Worm (Caenorhabditis elegans): ENCODE results near the gene T04C9.1.

The T04C9.1 gene

DNA sequence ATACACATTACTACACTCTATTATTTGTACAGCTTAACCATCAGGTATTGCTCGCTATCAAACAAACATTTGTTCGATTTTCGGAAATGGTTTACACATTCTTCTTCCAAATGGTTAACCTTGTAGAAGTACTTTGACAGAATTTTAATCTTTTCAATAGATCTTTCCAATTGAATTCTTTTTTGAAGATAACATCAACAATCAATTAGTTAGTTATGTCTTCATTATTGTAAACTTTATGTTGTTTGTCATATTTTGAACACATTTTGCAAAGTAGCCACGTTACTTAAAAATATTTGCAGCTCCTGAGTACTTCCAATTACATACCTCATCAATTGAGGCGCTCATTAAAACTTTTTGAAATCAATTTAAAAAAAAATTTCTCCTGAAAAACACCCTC is 27.6 kb upstream of the T04C9.1 start:
- TF ChIP-seq unc-130 (GFP tag; optimal IDR thresholded peaks at IDR 0.05) (no peak), unc-62 (GFP tag; optimal IDR thresholded peaks at IDR 0.05 in 1 of 2) (peak in 1 of 2 experiments; percentile 10), unc-62 (tag; optimal IDR thresholded peaks at IDR 0.05) (no peak)

DNA sequence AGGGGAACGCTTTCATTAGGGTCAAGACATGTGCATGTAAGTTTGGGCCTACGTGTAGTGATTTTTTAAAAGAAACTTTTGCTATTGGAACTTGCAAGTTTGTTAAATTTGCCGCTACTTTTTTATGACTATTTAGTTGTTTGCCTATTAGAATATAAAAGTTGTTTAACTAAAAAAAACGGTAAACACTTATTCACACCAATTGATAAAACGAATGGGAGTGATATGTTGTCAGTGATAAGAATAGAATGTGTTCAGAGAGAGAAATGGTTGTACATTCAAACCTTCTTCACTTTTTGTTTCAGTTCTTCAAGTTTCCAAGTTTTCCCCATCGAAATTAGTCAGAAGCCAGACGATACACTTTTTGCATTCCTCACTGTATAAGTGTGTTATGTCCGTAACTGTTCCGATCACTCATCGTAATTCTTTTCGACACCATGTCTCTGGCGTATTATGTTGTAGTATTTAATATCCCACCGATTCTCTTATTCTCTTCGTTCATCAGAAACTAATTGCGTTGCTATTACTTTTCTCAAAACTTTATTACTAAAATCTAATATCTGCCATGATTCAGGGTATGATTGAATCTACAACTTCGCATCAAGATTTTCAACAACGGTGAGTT is 27.1 kb upstream of the T04C9.1 start, which contains the start of gene dct-6:
dct-6 (plus strand) TSS at position 575 of the 625 bp plus-strand sequence.
- TF ChIP-seq unc-62 (GFP tag; optimal IDR thresholded peaks at IDR 0.05 in 1 of 2) (peak in 1 of 2 experiments; percentile 51), unc-62 (tag; optimal IDR thresholded peaks at IDR 0.05) (no peak), nhr-28 (tag; optimal IDR thresholded peaks at IDR 0.05) (peak; percentile 61), zip-11 (GFP tag; IDR thresholded peaks at IDR 0.05) (no peak), dmd-6 (GFP tag; IDR thresholded peaks at IDR 0.05) (peak; percentile 23; the same call in 1 of the 2 replicates), daf-16 (GFP tag; optimal IDR thresholded peaks at IDR 0.05) (no peak), daf-16 (tag; optimal IDR thresholded peaks at IDR 0.05) (peak; percentile 96), zag-1 (tag; optimal IDR thresholded peaks at IDR 0.05) (no peak), pqm-1 (tag; optimal IDR thresholded peaks at IDR 0.05) (peak; percentile 79), dve-1 (tag; optimal IDR thresholded peaks at IDR 0.05; ENCODE audit: insufficient read depth) (peak; percentile 4), hlh-11 (tag; optimal IDR thresholded peaks at IDR 0.05) (peak; percentile 16), egl-43 (GFP tag; IDR thresholded peaks at IDR 0.05) (no peak)

DNA sequence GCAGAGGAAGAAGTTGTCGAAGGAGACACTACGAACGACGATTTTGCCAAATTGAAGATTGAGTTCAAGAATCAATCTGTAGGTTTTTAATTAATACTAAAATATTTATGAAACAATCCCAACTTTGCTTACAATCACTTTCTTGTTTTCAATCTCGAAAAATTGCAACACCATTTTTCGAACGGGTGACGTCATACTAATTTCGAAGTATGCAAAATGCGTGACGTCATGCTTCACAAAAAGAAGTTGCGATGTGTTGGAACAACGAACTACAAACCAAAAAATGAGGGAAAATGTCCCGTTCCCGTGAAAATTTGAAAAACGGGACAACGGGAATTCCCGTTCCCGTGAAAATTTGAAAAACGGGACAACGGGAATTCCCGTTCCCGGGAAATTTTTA is 25.4 kb upstream of the T04C9.1 start:
- TF ChIP-seq F26F4.8 (GFP tag; conservative IDR thresholded peaks at IDR 0.05) (no peak), pha-4 (GFP tag; IDR thresholded peaks at IDR 0.05) (no peak), pha-4 (tag; optimal IDR thresholded peaks at IDR 0.05) (no peak), unc-39 (tag; optimal IDR thresholded peaks at IDR 0.05) (no peak), lin-1 (GFP tag; IDR thresholded peaks at IDR 0.05) (no peak), lir-3 (tag; optimal IDR thresholded peaks at IDR 0.05) (no peak), egl-43 (GFP tag; IDR thresholded peaks at IDR 0.05) (no peak), ces-1 (GFP tag; optimal IDR thresholded peaks at IDR 0.05) (no peak), ceh-32 (tag; optimal IDR thresholded peaks at IDR 0.05; ENCODE audit: poor library complexity) (no peak), snpc-4 (tag; optimal IDR thresholded peaks at IDR 0.05) (no peak), lin-39 (tag; optimal IDR thresholded peaks at IDR 0.05) (no peak), lin-13 (GFP tag; optimal IDR thresholded peaks at IDR 0.05) (no peak), nhr-10 (tag; optimal IDR thresholded peaks at IDR 0.05) (no peak), jun-1 (tag; optimal IDR thresholded peaks at IDR 0.05) (no peak), aha-1 (tag) (no peak), nhr-25 (tag; optimal IDR thresholded peaks at IDR 0.05; ENCODE audit: borderline replicate concordance, insufficient read depth) (no peak), mxl-3 (GFP tag; optimal IDR thresholded peaks at IDR 0.05) (no peak)

DNA sequence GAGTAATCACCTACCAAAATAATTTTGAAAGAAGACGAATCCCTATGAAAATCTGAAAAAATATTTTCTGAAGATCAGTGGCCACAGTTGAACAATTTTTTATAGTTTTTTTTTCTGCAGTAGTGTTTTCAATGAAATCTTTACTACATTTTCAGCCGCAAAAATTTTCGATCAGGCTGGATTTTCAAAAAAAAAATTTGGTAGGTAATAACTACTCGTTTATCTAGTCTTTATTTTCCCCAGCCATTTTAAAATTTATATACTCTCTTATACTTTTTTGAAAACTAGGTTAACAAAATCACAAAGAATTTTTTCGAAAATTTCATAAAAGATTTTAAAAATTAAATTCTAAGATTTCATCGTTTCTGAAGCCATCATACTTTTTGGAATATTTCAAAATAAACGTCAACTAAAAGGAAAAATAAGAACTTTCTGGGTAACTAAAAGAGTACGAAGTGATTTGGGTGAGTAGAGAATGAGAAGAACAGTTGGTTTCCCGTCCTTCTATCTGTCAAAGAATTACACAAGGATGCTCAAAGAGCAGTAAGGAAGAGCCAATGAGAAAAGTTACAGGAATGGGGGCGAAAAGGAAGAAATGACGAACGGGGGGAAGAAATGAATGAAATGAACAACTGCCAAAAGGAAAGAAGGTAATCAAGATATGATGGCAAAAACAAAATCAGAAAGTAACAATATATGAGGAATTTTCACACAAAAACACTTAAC is 17.8 kb upstream of the T04C9.1 start, which contains the start of gene mlp-1:
mlp-1 (minus strand) TSS at position 51 of the 726 bp plus-strand sequence.
- TF ChIP-seq arid-1 (GFP tag; conservative IDR thresholded peaks at IDR 0.05) (no peak), php-3 (GFP tag; IDR thresholded peaks at IDR 0.05) (no peak)

DNA sequence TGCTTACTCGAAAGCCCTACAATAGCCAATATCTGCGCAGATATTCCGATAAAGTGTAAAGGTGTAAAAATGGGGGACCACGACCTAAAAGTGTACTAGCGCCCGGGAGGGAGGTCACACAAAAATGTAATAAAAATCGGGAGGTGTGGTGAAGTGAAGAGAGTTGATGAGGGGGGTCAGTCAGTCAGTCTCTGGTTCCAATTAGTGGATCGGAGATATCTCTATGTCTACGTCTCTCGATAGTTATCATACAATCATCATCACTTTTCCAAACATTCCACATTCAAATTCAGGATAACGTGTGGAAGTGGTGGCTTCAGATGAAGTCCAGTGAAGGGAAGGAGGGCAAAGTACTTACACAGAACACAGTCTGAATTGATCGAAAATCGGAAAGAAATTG is 17.0 kb upstream of the T04C9.1 start:
- TF ChIP-seq ztf-7 (tag; optimal IDR thresholded peaks at IDR 0.05) (no peak), lir-3 (tag; optimal IDR thresholded peaks at IDR 0.05) (no peak), nhr-48 (tag; optimal IDR thresholded peaks at IDR 0.05) (no peak), pha-4 (GFP tag; IDR thresholded peaks at IDR 0.05) (no peak), pha-4 (tag; optimal IDR thresholded peaks at IDR 0.05) (no peak), ceh-82 (tag; optimal IDR thresholded peaks at IDR 0.05) (no peak), nhr-10 (tag; optimal IDR thresholded peaks at IDR 0.05) (no peak), nhr-41 (GFP tag; IDR thresholded peaks at IDR 0.05) (no peak), cey-2 (tag; optimal IDR thresholded peaks at IDR 0.05; ENCODE audit: borderline replicate concordance, insufficient read depth) (no peak), daf-16 (GFP tag; optimal IDR thresholded peaks at IDR 0.05) (no peak), daf-16 (tag; optimal IDR thresholded peaks at IDR 0.05) (no peak), nhr-42 (GFP tag; IDR thresholded peaks at IDR 0.05) (no peak), zfp-3 (GFP tag; conservative IDR thresholded peaks at IDR 0.05) (no peak), ceh-32 (tag; optimal IDR thresholded peaks at IDR 0.05; ENCODE audit: poor library complexity) (no peak), vab-7 (GFP tag; IDR thresholded peaks at IDR 0.05) (no peak), R02D3.7 (tag; optimal IDR thresholded peaks at IDR 0.05) (no peak), F44E2.7 (GFP tag; IDR thresholded peaks at IDR 0.05) (no peak), hmg-1.1 (GFP tag; IDR thresholded peaks at IDR 0.05) (no peak), F10B5.3 (tag; optimal IDR thresholded peaks at IDR 0.05) (no peak)

All from whole organism, L4 larva.